Worm (Caenorhabditis elegans): ENCODE data around the gene srg-40.

The srg-40 gene

ce11 chrV:11123817-11124337, 40.5 kb downstream of the srg-40 start, which contains the start of the genes atp-5 and lmtr-3 (continued):
- peak; percentile 36 for TF ChIP-seq snpc-3.4 (tag; optimal IDR thresholded peaks at IDR 0.05)
- TF ChIP-seq ceh-79 (tag; optimal IDR thresholded peaks at IDR 0.05) = no peak
- no peak for TF ChIP-seq ekl-4 (GFP tag; IDR thresholded peaks at IDR 0.05)
- no peak for TF ChIP-seq dpff-1 (tag; optimal IDR thresholded peaks at IDR 0.05)
- TF ChIP-seq ceh-100 (GFP tag; IDR thresholded peaks at IDR 0.05) = peak; percentile 75
- peak; percentile 67 for TF ChIP-seq lin-54 (GFP tag; optimal IDR thresholded peaks at IDR 0.05)
- TF ChIP-seq lir-1 (GFP tag; conservative IDR thresholded peaks at IDR 0.05) = peak; percentile 65; the same call in 1 of the 2 replicates
- peak; percentile 29 for TF ChIP-seq snpc-4 (GFP tag; optimal IDR thresholded peaks at IDR 0.05)
- peak; percentile 7 to 62 (median 49) for TF ChIP-seq snpc-4 (tag; optimal IDR thresholded peaks at IDR 0.05)
- TF ChIP-seq hsf-1 (GFP tag; IDR thresholded peaks at IDR 0.05) = no peak
- peak; percentile 81 for TF ChIP-seq nhr-80 (tag; optimal IDR thresholded peaks at IDR 0.05)
- TF ChIP-seq ztf-22 (GFP tag; optimal IDR thresholded peaks at IDR 0.05) = no peak
- peak; percentile 67 for TF ChIP-seq egrh-3 (GFP tag; IDR thresholded peaks at IDR 0.05)
- no peak for TF ChIP-seq B0035.1 (tag; optimal IDR thresholded peaks at IDR 0.05)
- peak; percentile 34 for TF ChIP-seq F23B12.7 (tag; optimal IDR thresholded peaks at IDR 0.05; ENCODE audit: insufficient read depth)
- no peak for TF ChIP-seq egl-44 (GFP tag; IDR thresholded peaks at IDR 0.05)
- peak; percentile 37 for TF ChIP-seq efl-1 (GFP tag; optimal IDR thresholded peaks at IDR 0.05)
- TF ChIP-seq zim-3 (tag; optimal IDR thresholded peaks at IDR 0.05) = peak; percentile 28
- 0 out of 2 replicates have a peak, but pooled peaks have one; percentile 37 for TF ChIP-seq Y53G8AR.9 (GFP tag; conservative IDR thresholded peaks at IDR 0.05)
- TF ChIP-seq hrde-1 (tag; optimal IDR thresholded peaks at IDR 0.05; ENCODE audit: borderline replicate concordance) = no peak
- no peak for TF ChIP-seq ets-4 (GFP tag; optimal IDR thresholded peaks at IDR 0.05)
- peak; percentile 91 for TF ChIP-seq let-526 (GFP tag; IDR thresholded peaks at IDR 0.05)
- TF ChIP-seq Y67H2A.10 (GFP tag; conservative IDR thresholded peaks at IDR 0.05) = peak; percentile 76
- TF ChIP-seq ztf-18 (tag; optimal IDR thresholded peaks at IDR 0.05) = peak; percentile 48
- no peak for TF ChIP-seq C17E4.6 (GFP tag; IDR thresholded peaks at IDR 0.05)
- TF ChIP-seq attf-3 (GFP tag; conservative IDR thresholded peaks at IDR 0.05) = peak; percentile 63; the same call in 1 of the 2 replicates

- TF ChIP-seq madf-6 (GFP tag; IDR thresholded peaks at IDR 0.05) = peak; percentile 20; the same call in 1 of the 2 replicates
- TF ChIP-seq lsy-27 (tag; optimal IDR thresholded peaks at IDR 0.05; ENCODE audit: borderline replicate concordance, insufficient read depth) = no peak
- TF ChIP-seq B0035.1 (tag; optimal IDR thresholded peaks at IDR 0.05) = no peak
- TF ChIP-seq madf-10 (tag; optimal IDR thresholded peaks at IDR 0.05) = peak; percentile 9
- TF ChIP-seq lin-35 (GFP tag; optimal IDR thresholded peaks at IDR 0.05) = peak in 1 of 3 experiments; percentile 48
- peak; percentile 43 for TF ChIP-seq atf-7 (tag; optimal IDR thresholded peaks at IDR 0.05)
- no peak for TF ChIP-seq F23B12.7 (tag; optimal IDR thresholded peaks at IDR 0.05; ENCODE audit: insufficient read depth)
- peak; percentile 29 for TF ChIP-seq F10E7.11 (tag; optimal IDR thresholded peaks at IDR 0.05)
- TF ChIP-seq attf-6 (GFP tag; IDR thresholded peaks at IDR 0.05) = peak; percentile 58; the same call in 1 of the 2 replicates
- peak; percentile 53 for TF ChIP-seq lin-40 (tag; optimal IDR thresholded peaks at IDR 0.05)
- TF ChIP-seq nhr-179 (tag; optimal IDR thresholded peaks at IDR 0.05) = no peak
- 0 out of 2 replicates have a peak, but pooled peaks have one; percentile 45 for TF ChIP-seq nfya-2 (GFP tag; IDR thresholded peaks at IDR 0.05)
- no peak for TF ChIP-seq cebp-1 (GFP tag; IDR thresholded peaks at IDR 0.05)
- peak; percentile 28 for TF ChIP-seq cebp-1 (tag; optimal IDR thresholded peaks at IDR 0.05)
- TF ChIP-seq tlf-1 (GFP tag; optimal IDR thresholded peaks at IDR 0.05) = peak; percentile 10
- peak; percentile 72 for TF ChIP-seq Y53G8AR.9 (GFP tag; conservative IDR thresholded peaks at IDR 0.05)
- TF ChIP-seq somi-1 (GFP tag; optimal IDR thresholded peaks at IDR 0.05) = peak; percentile 36
- TF ChIP-seq snpc-3.4 (tag; optimal IDR thresholded peaks at IDR 0.05) = peak; percentile 33
- 0 out of 2 replicates have a peak, but pooled peaks have one; percentile 24 for TF ChIP-seq Y95B8A.8 (GFP tag; IDR thresholded peaks at IDR 0.05)
- no peak for TF ChIP-seq snpc-4 (GFP tag; optimal IDR thresholded peaks at IDR 0.05)
- TF ChIP-seq snpc-4 (tag; optimal IDR thresholded peaks at IDR 0.05) = peak in 2 of 4 experiments; percentile 49 to 63
- TF ChIP-seq athp-1 (tag; optimal IDR thresholded peaks at IDR 0.05) = no peak
- TF ChIP-seq rcor-1 (GFP tag; IDR thresholded peaks at IDR 0.05) = no peak; the same call in 1 of the 2 replicates
- no peak for TF ChIP-seq ceh-91 (GFP tag; IDR thresholded peaks at IDR 0.05)
- TF ChIP-seq B0336.3 (GFP tag; IDR thresholded peaks at IDR 0.05) = peak; percentile 73
- peak; percentile 38 for TF ChIP-seq nhr-80 (tag; optimal IDR thresholded peaks at IDR 0.05)
- TF ChIP-seq repo-1 (tag; optimal IDR thresholded peaks at IDR 0.05) = peak; percentile 77
These were observed 41.9 kb downstream of the srg-40 start, which contains the start of gene mboa-2 for ce11 chrV:11122466-11122865. TSS of gene mboa-2 (minus strand) at chrV:11122493.

Measured in whole organism, young adult.